Fruit fly (Drosophila melanogaster) whole organism, embryonic: ENCODE measurements around the gene Gr61a.

Experiments
- CG10209 ChIP-seq: fragments of 200-800 bp; sonication (Bioruptor generic); optimal IDR thresholded peaks from 3 replicates; lab custom pipeline; 2017; ENCODE audit warnings: missing biosample characterization, mild to moderate bottlenecking, missing genetic modification characterization, missing genetic modification reagents
- CG10274 ChIP-seq: fragments of 200-800 bp; sonication (Bioruptor generic); optimal IDR thresholded peaks from 3 replicates; lab custom pipeline; 2017; ENCODE audit warnings: missing biosample characterization, mild to moderate bottlenecking, missing genetic modification characterization
- CG10565 ChIP-seq: fragments of 200-800 bp; sonication (Bioruptor generic); optimal IDR thresholded peaks from 3 replicates; lab custom pipeline; 2016; ENCODE audit warnings: missing biosample characterization, mild to moderate bottlenecking, missing genetic modification characterization
- CG11398 ChIP-seq: fragments of 200-800 bp; sonication (Bioruptor generic); optimal IDR thresholded peaks from 2 replicates; lab custom pipeline; 2016; ENCODE audit warnings: missing biosample characterization, missing genetic modification characterization
- CG11695 ChIP-seq: fragments of 200-800 bp; sonication (Bioruptor generic); IDR thresholded peaks from 3 replicates; pipeline ENCODE4 v1.3.6; 2022; ENCODE audit warnings: missing biosample characterization, missing genetic modification characterization
- CG12299 ChIP-seq: fragments of 200-800 bp; sonication (Bioruptor generic); optimal IDR thresholded peaks from 2 replicates; lab custom pipeline; 2018; ENCODE audit warnings: missing biosample characterization, mild to moderate bottlenecking, missing genetic modification characterization
- CG12391 ChIP-seq: fragments of 200-800 bp; sonication (Bioruptor generic); optimal IDR thresholded peaks from 3 replicates; lab custom pipeline; 2018; ENCODE audit warnings: missing biosample characterization, mild to moderate bottlenecking, missing genetic modification characterization, moderate library complexity
- CG14441 ChIP-seq: fragments of 200-800 bp; sonication (Bioruptor generic); IDR thresholded peaks from 2 replicates; pipeline ENCODE4 v1.3.6; 2022; ENCODE audit warnings: missing biosample characterization, missing genetic modification characterization
- CG14710 ChIP-seq: fragments of 200-800 bp; sonication (Bioruptor generic); optimal IDR thresholded peaks from 3 replicates; lab custom pipeline; 2019; ENCODE audit warnings: missing biosample characterization, mild to moderate bottlenecking, missing genetic modification characterization, moderate library complexity
- CG15073 ChIP-seq: fragments of 200-800 bp; sonication (Bioruptor generic); optimal IDR thresholded peaks from 2 replicates; lab custom pipeline; 2016; ENCODE audit warnings: missing biosample characterization, missing genetic modification characterization
- CG16863 ChIP-seq: fragments of 200-800 bp; sonication (Bioruptor generic); optimal IDR thresholded peaks from 3 replicates; lab custom pipeline; 2016; ENCODE audit warnings: missing biosample characterization, missing genetic modification characterization
- CG18262 ChIP-seq: fragments of 200-800 bp; optimal IDR thresholded peaks from 3 replicates; lab custom pipeline; 2019; ENCODE audit warnings: missing biosample characterization, mild to moderate bottlenecking, missing genetic modification characterization, moderate library complexity
- CG1832 ChIP-seq: fragments of 200-800 bp; sonication (Bioruptor generic); optimal IDR thresholded peaks from 2 replicates; lab custom pipeline; 2017; ENCODE audit warnings: missing biosample characterization, mild to moderate bottlenecking, missing genetic modification characterization, inconsistent platforms
- CG2116 ChIP-seq: fragments of 200-800 bp; sonication (Bioruptor generic); optimal IDR thresholded peaks from 3 replicates; lab custom pipeline; 2018; ENCODE audit warnings: missing biosample characterization, mild to moderate bottlenecking, missing genetic modification characterization
- CG2678 ChIP-seq: fragments of 200-800 bp; sonication (Bioruptor generic); optimal IDR thresholded peaks from 3 replicates; lab custom pipeline; 2019; ENCODE audit warnings: missing biosample characterization, mild to moderate bottlenecking, missing genetic modification characterization, moderate library complexity
- CG31388 ChIP-seq: fragments of 200-800 bp; sonication (Bioruptor generic); optimal IDR thresholded peaks from 2 replicates; lab custom pipeline; 2016; ENCODE audit warnings: missing biosample characterization, missing genetic modification characterization
- CG3726 ChIP-seq: fragments of 200-800 bp; sonication (Bioruptor generic); IDR thresholded peaks from 3 replicates; pipeline ENCODE4, ENCODE4 v1.3.6; 2022; ENCODE audit warnings: missing biosample characterization, missing genetic modification characterization
- CG4404 ChIP-seq: fragments of 200-800 bp; sonication (Bioruptor generic); IDR thresholded peaks from 2 replicates; pipeline ENCODE4 v1.3.6; 2022; ENCODE audit warnings: missing biosample characterization, missing genetic modification characterization
- CG4707 ChIP-seq: fragments of 200-800 bp; sonication (Bioruptor generic); optimal IDR thresholded peaks from 2 replicates; lab custom pipeline; 2018; ENCODE audit warnings: missing biosample characterization, mild to moderate bottlenecking, missing genetic modification characterization, moderate library complexity
- CG4730 ChIP-seq: fragments of 200-800 bp; sonication (Bioruptor generic); IDR thresholded peaks from 2 replicates; pipeline ENCODE4 v1.3.6; 2022; ENCODE audit warnings: missing biosample characterization, missing genetic modification characterization
- CG6254 ChIP-seq: fragments of 200-800 bp; sonication (Bioruptor generic); optimal IDR thresholded peaks from 3 replicates; lab custom pipeline; 2017; ENCODE audit warnings: mild to moderate bottlenecking, missing biosample characterization, missing genetic modification reagents, missing genetic modification characterization
- CG6272 ChIP-seq: fragments of 200-800 bp; sonication (Bioruptor generic); IDR thresholded peaks from 2 replicates; pipeline ENCODE4 v1.3.6; 2022; ENCODE audit warnings: missing biosample characterization, missing genetic modification characterization
- CG8478 ChIP-seq: fragments of >200 bp; optimal IDR thresholded peaks from 2 replicates; lab custom pipeline; 2018
- CG9609 ChIP-seq: fragments of 200-800 bp; sonication (Bioruptor generic); optimal IDR thresholded peaks from 3 replicates; lab custom pipeline; 2016; ENCODE audit warnings: missing biosample characterization, missing genetic modification characterization
- Dad ChIP-seq: fragments of 200-800 bp; sonication (Bioruptor generic); optimal IDR thresholded peaks from 3 replicates; lab custom pipeline; 2016; ENCODE audit warnings: missing biosample characterization, missing genetic modification characterization
- Drgx ChIP-seq: fragments of 200-800 bp; sonication (Bioruptor generic); IDR thresholded peaks from 2 replicates; pipeline ENCODE4 v1.3.6; 2022; ENCODE audit warnings: missing biosample characterization, missing genetic modification characterization
- ERR ChIP-seq: fragments of 200-800 bp; sonication (Bioruptor generic); optimal IDR thresholded peaks from 2 replicates; lab custom pipeline; 2016; ENCODE audit warnings: missing biosample characterization, missing genetic modification characterization
- Gug ChIP-seq: fragments of 200-800 bp; sonication (Bioruptor generic); IDR thresholded peaks from 4 replicates; pipeline ENCODE4 v1.3.6; 2022; ENCODE audit warnings: missing biosample characterization, missing genetic modification characterization
- H2.0 ChIP-seq: fragments of 200-800 bp; sonication (Bioruptor generic); IDR thresholded peaks from 2 replicates; pipeline ENCODE4 v1.3.6; 2022; ENCODE audit warnings: missing biosample characterization, missing genetic modification characterization
- HmgD ChIP-seq: fragments of 200-800 bp; sonication (Bioruptor generic); optimal IDR thresholded peaks from 3 replicates; lab custom pipeline; 2016; ENCODE audit warnings: missing biosample characterization, missing genetic modification characterization
- Hr39 ChIP-seq: fragments of >200 bp; optimal IDR thresholded peaks from 2 replicates; lab custom pipeline; 2017
- Lim3 ChIP-seq: fragments of 200-800 bp; sonication (Bioruptor generic); IDR thresholded peaks from 2 replicates; pipeline ENCODE4 v1.3.6; 2022; ENCODE audit warnings: missing biosample characterization, missing genetic modification characterization
- MTF-1 ChIP-seq: fragments of 200-800 bp; sonication (Bioruptor generic); optimal IDR thresholded peaks from 2 replicates; lab custom pipeline; 2018; ENCODE audit warnings: missing biosample characterization, mild to moderate bottlenecking, missing genetic modification characterization, borderline replicate concordance
- Myb ChIP-seq: fragments of 200-800 bp; sonication (Bioruptor generic); optimal IDR thresholded peaks from 2 replicates; lab custom pipeline; 2016; ENCODE audit warnings: missing biosample characterization, missing genetic modification characterization
- NK7.1 ChIP-seq: fragments of 200-800 bp; sonication (Bioruptor generic); optimal IDR thresholded peaks from 3 replicates; lab custom pipeline; 2016; ENCODE audit warnings: missing biosample characterization, missing genetic modification characterization
- Six4 ChIP-seq: fragments of 200-800 bp; sonication (Bioruptor generic); optimal IDR thresholded peaks from 2 replicates; lab custom pipeline; 2016; ENCODE audit warnings: missing biosample characterization, missing genetic modification characterization
- Sox100B ChIP-seq: fragments of 200-800 bp; sonication (Bioruptor generic); optimal IDR thresholded peaks from 3 replicates; lab custom pipeline; 2018; ENCODE audit warnings: missing biosample characterization, mild to moderate bottlenecking, missing genetic modification characterization
- bcd ChIP-seq: fragments of 200-800 bp; sonication (Bioruptor generic); optimal IDR thresholded peaks from 2 replicates; lab custom pipeline; 2017; ENCODE audit warnings: missing biosample characterization, mild to moderate bottlenecking, missing genetic modification characterization
- caup ChIP-seq: fragments of 200-800 bp; sonication (Bioruptor generic); optimal IDR thresholded peaks from 3 replicates; lab custom pipeline; 2017; ENCODE audit warnings: missing biosample characterization, mild to moderate bottlenecking, missing genetic modification characterization, moderate library complexity; ENCODE audit not compliant: severe bottlenecking
- da ChIP-seq: fragments of 200-800 bp; sonication (Bioruptor generic); optimal IDR thresholded peaks from 2 replicates; lab custom pipeline; 2016; ENCODE audit warnings: missing biosample characterization, missing genetic modification characterization
- dimm ChIP-seq: fragments of 200-800 bp; sonication (Bioruptor generic); IDR thresholded peaks from 2 replicates; pipeline ENCODE4 v1.3.6; 2022; ENCODE audit warnings: missing biosample characterization, missing genetic modification characterization
- esg ChIP-seq: fragments of 200-800 bp; sonication (Bioruptor generic); conservative IDR thresholded peaks from 2 replicates; pipeline ENCODE4 v1.3.6; 2022; ENCODE audit warnings: missing biosample characterization, missing genetic modification characterization
- fd102C ChIP-seq: fragments of 200-800 bp; sonication (Bioruptor generic); optimal IDR thresholded peaks from 2 replicates; lab custom pipeline; 2018; ENCODE audit warnings: missing biosample characterization, mild to moderate bottlenecking, missing genetic modification characterization, moderate library complexity
- fru ChIP-seq: fragments of >200 bp; optimal IDR thresholded peaks from 2 replicates; lab custom pipeline; 2017
- gce ChIP-seq: fragments of 200-800 bp; sonication (Bioruptor generic); IDR thresholded peaks from 3 replicates; pipeline ENCODE4 v1.3.6; 2022; ENCODE audit warnings: missing biosample characterization, missing genetic modification characterization
- jigr1 ChIP-seq: fragments of 200-800 bp; sonication (Bioruptor generic); IDR thresholded peaks from 3 replicates; pipeline ENCODE4 v1.3.6; 2022; ENCODE audit warnings: missing biosample characterization, missing genetic modification characterization
- kah ChIP-seq: fragments of 200-800 bp; sonication (Bioruptor generic); optimal IDR thresholded peaks from 2 replicates; lab custom pipeline; 2018; ENCODE audit warnings: missing biosample characterization, mild to moderate bottlenecking, missing genetic modification characterization
- kay ChIP-seq: fragments of 200-800 bp; sonication (Bioruptor generic); optimal IDR thresholded peaks from 2 replicates; lab custom pipeline; 2016; ENCODE audit warnings: missing biosample characterization, missing genetic modification characterization
- mam ChIP-seq: fragments of 200-800 bp; sonication (Bioruptor generic); optimal IDR thresholded peaks from 3 replicates; lab custom pipeline; 2016; ENCODE audit warnings: missing biosample characterization, missing genetic modification characterization
- nom ChIP-seq: fragments of 200-800 bp; sonication (Bioruptor generic); optimal IDR thresholded peaks from 2 replicates; lab custom pipeline; 2017; ENCODE audit warnings: missing biosample characterization, missing genetic modification characterization, mild to moderate bottlenecking, moderate library complexity, missing genetic modification reagents
- pros ChIP-seq: fragments of 200-800 bp; sonication (Bioruptor generic); optimal IDR thresholded peaks from 3 replicates; lab custom pipeline; 2019; ENCODE audit warnings: missing biosample characterization, mild to moderate bottlenecking, missing genetic modification characterization, moderate library complexity
- seq ChIP-seq: fragments of 200-800 bp; sonication (Bioruptor generic); IDR thresholded peaks from 2 replicates; pipeline ENCODE4 v1.3.6; 2022; ENCODE audit warnings: missing biosample characterization, missing genetic modification characterization
- trh ChIP-seq: fragments of 200-800 bp; sonication (Bioruptor generic); optimal IDR thresholded peaks from 2 replicates; lab custom pipeline; 2016; ENCODE audit warnings: missing biosample characterization, missing genetic modification characterization

Gene Gr61a

DNA sequence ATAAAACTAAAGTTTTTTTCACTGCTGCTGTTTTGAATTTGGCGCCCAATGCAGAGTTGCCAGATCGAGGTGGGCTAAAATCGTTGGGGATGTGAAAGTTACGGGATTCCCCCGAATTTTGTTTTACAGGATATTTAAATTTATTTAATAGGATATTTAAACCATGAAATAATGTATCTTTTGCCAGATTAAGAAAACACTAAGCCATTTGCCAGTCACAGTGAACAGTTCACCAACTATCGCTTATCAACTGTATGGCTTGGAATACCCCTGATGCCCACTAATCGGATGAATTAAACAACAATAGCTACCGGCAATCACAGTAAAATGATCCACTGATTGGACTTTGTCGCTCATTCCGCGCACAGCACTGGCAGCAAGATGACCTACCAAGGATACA lies 9.8 kb downstream of the Gr61a start, which contains the start of gene Dci (continued):
- no peak for TF ChIP-seq CG18262 (tag; lab: Kevin White, UChicago)
- TF ChIP-seq CG14710 (tag; lab: Kevin White, UChicago) = peak; percentile 53
- no peak for TF ChIP-seq CG2678 (tag; lab: Kevin White, UChicago)
- TF ChIP-seq CG3726 (GFP tag; lab: Robert Waterston, UW) = peak; percentile 57; the same call in 2 of the 3 replicates
- no peak for TF ChIP-seq CG4404 (GFP tag; lab: Robert Waterston, UW)
- TF ChIP-seq CG8478 (lab: Kevin White, UChicago) = peak; percentile 57
- no peak for TF ChIP-seq kay (GFP tag; lab: Kevin White, UChicago)
- TF ChIP-seq Drgx (GFP tag; lab: Robert Waterston, UW) = no peak
- peak; percentile 77 for TF ChIP-seq Dad (GFP tag; lab: Kevin White, UChicago)
- TF ChIP-seq Myb = peak; percentile 10
- TF ChIP-seq CG1832 (GFP tag; lab: Kevin White, UChicago) = no peak
- peak; percentile 69 for TF ChIP-seq bcd (GFP tag; lab: Kevin White, UChicago)
- TF ChIP-seq CG12299 = no peak
- peak; percentile 46 for TF ChIP-seq CG16863 (GFP tag; lab: Kevin White, UChicago)
- no peak for TF ChIP-seq Hr39 (lab: Kevin White, UChicago)
- peak; percentile 50 for TF ChIP-seq trh (GFP tag; lab: Kevin White, UChicago)
- TF ChIP-seq CG9609 (GFP tag; lab: Kevin White, UChicago) = peak; percentile 59
- peak; percentile 39 for TF ChIP-seq ERR (GFP tag; lab: Kevin White, UChicago)
- peak; percentile 41 for TF ChIP-seq CG4730 (GFP tag; lab: Robert Waterston, UW)
- no peak for TF ChIP-seq nom (GFP tag; lab: Kevin White, UChicago)
- TF ChIP-seq mam = peak; percentile 89
- TF ChIP-seq CG6272 (GFP tag; lab: Robert Waterston, UW) = peak; percentile 62
- TF ChIP-seq fru (lab: Kevin White, UChicago) = no peak
- peak; percentile 42; the same call in 1 of the 3 replicates for TF ChIP-seq gce (GFP tag; lab: Robert Waterston, UW)
- TF ChIP-seq jigr1 = peak; percentile 48; the same call in 1 of the 3 replicates
- TF ChIP-seq CG11695 (GFP tag; lab: Robert Waterston, UW) = peak; percentile 9; the same call in 1 of the 3 replicates
- TF ChIP-seq HmgD (GFP tag; lab: Kevin White, UChicago) = peak; percentile 29
- TF ChIP-seq CG31388 = no peak
- peak; percentile 35; the same call in 1 of the 2 replicates for TF ChIP-seq dimm (GFP tag; lab: Robert Waterston, UW)
- peak; percentile 88 for TF ChIP-seq esg (GFP tag; lab: Robert Waterston, UW)
- TF ChIP-seq CG15073 (GFP tag; lab: Kevin White, UChicago) = no peak
- TF ChIP-seq pros (GFP tag; lab: Kevin White, UChicago) = no peak
- TF ChIP-seq Gug (GFP tag; lab: Robert Waterston, UW) = peak; percentile 41; the same call in 2 of the 4 replicates
- TF ChIP-seq CG11398 = peak; percentile 41
- TF ChIP-seq NK7.1 (GFP tag; lab: Kevin White, UChicago) = no peak
- TF ChIP-seq MTF-1 (GFP tag; lab: Kevin White, UChicago) = no peak
- TF ChIP-seq H2.0 (GFP tag; lab: Robert Waterston, UW) = peak; percentile 86
- peak; percentile 83 for TF ChIP-seq CG12391
- peak; percentile 20 for TF ChIP-seq da (GFP tag; lab: Kevin White, UChicago)
- TF ChIP-seq CG10209 (GFP tag; lab: Kevin White, UChicago) = peak; percentile 62
- no peak for TF ChIP-seq Lim3 (GFP tag; lab: Robert Waterston, UW)
- no peak for TF ChIP-seq kah
- no peak for TF ChIP-seq CG10274 (GFP tag; lab: Kevin White, UChicago)
- TF ChIP-seq CG6254 (GFP tag; lab: Kevin White, UChicago) = no peak
- TF ChIP-seq CG4707 (GFP tag; lab: Kevin White, UChicago) = no peak
- peak; percentile 10 for TF ChIP-seq caup
- TF ChIP-seq CG10565 (GFP tag; lab: Kevin White, UChicago) = no peak
- peak; percentile 87 for TF ChIP-seq CG14441 (GFP tag; lab: Robert Waterston, UW)
- peak; percentile 59 for TF ChIP-seq CG2116 (GFP tag; lab: Kevin White, UChicago)
- TF ChIP-seq Sox100B = no peak
- TF ChIP-seq fd102C (GFP tag; lab: Kevin White, UChicago) = no peak
- peak; percentile 57 for TF ChIP-seq seq (GFP tag; lab: Robert Waterston, UW)
- TF ChIP-seq Six4 (GFP tag; lab: Kevin White, UChicago) = peak; percentile 12
